Fruit fly (Drosophila melanogaster) S2 (cell line): ENCODE data around the gene Fkbp39.

Experiments used
- CG8478 ChIP-seq: fragments of >200 bp; optimal IDR thresholded peaks from 2 replicates; lab custom pipeline; 2018
- CTCF ChIP-seq, 2 experiments: fragments of >200 bp; optimal IDR thresholded peaks; 2 replicates each; lab custom pipeline; 2018

Gene Fkbp39

dm6 chr3R:15310695-15311094 is 22.2 kb downstream of the Fkbp39 start:
- TF ChIP-seq CTCF (optimal IDR thresholded peaks at IDR 0.05; lab: Kevin White, UChicago) = no peak
- no peak for TF ChIP-seq CG8478 (lab: Kevin White, UChicago)

- TF ChIP-seq CTCF (optimal IDR thresholded peaks at IDR 0.05; lab: Kevin White, UChicago) = no peak
- TF ChIP-seq CG8478 (lab: Kevin White, UChicago) = no peak
Measured at dm6 chr3R:15309924-15310323, 23.0 kb downstream of the Fkbp39 start, which contains the start of gene Tm2. Gene Tm2 (plus strand): TSS chr3R:15310193.

- TF ChIP-seq CTCF (optimal IDR thresholded peaks at IDR 0.05; lab: Kevin White, UChicago) = no peak
- TF ChIP-seq CG8478 (lab: Kevin White, UChicago) = no peak
Measured at dm6 chr3R:15305246-15305645, 27.7 kb downstream of the Fkbp39 start.

- TF ChIP-seq CTCF (optimal IDR thresholded peaks at IDR 0.05; lab: Kevin White, UChicago) = no peak
- TF ChIP-seq CG8478 (lab: Kevin White, UChicago) = no peak
Measured at dm6 chr3R:15297904-15298303, 35.0 kb downstream of the Fkbp39 start.

- TF ChIP-seq CG8478 (lab: Kevin White, UChicago) (no peak), CTCF (optimal IDR thresholded peaks at IDR 0.05; lab: Kevin White, UChicago) (no peak)
Measured at dm6 chr3R:15293878-15294350, 39.0 kb downstream of the Fkbp39 start.

- no peak for TF ChIP-seq CG8478 (lab: Kevin White, UChicago)
- TF ChIP-seq CTCF (optimal IDR thresholded peaks at IDR 0.05; lab: Kevin White, UChicago) = no peak
Measured at dm6 chr3R:15293005-15293877, 39.7 kb downstream of the Fkbp39 start.

- TF ChIP-seq CG8478 (lab: Kevin White, UChicago) (no peak), CTCF (optimal IDR thresholded peaks at IDR 0.05; lab: Kevin White, UChicago) (no peak)
Measured at dm6 chr3R:15292241-15293004, 40.5 kb downstream of the Fkbp39 start.

- TF ChIP-seq CTCF (optimal IDR thresholded peaks at IDR 0.05; lab: Kevin White, UChicago) (no peak), CG8478 (lab: Kevin White, UChicago) (no peak)
Measured at dm6 chr3R:15291551-15292223, 41.2 kb downstream of the Fkbp39 start.

dm6 chr3R:15290642-15291118 is 42.3 kb downstream of the Fkbp39 start, which contains the start of gene CG45218:
Gene CG45218 (minus strand): TSS chr3R:15290799.
- TF ChIP-seq CG8478 (lab: Kevin White, UChicago) (no peak), CTCF (optimal IDR thresholded peaks at IDR 0.05; lab: Kevin White, UChicago) (no peak)

- no peak for TF ChIP-seq CTCF (optimal IDR thresholded peaks at IDR 0.05; lab: Kevin White, UChicago)
- no peak for TF ChIP-seq CG8478 (lab: Kevin White, UChicago)
Measured at dm6 chr3R:15289828-15290641, 42.9 kb downstream of the Fkbp39 start.

dm6 chr3R:15288802-15289201 is 44.1 kb downstream of the Fkbp39 start:
- TF ChIP-seq CTCF (optimal IDR thresholded peaks at IDR 0.05; lab: Kevin White, UChicago) (no peak), CG8478 (lab: Kevin White, UChicago) (no peak)

- TF ChIP-seq CTCF (optimal IDR thresholded peaks at IDR 0.05; lab: Kevin White, UChicago) = peak; percentile 51 to 64
- no peak for TF ChIP-seq CG8478 (lab: Kevin White, UChicago)
Measured at dm6 chr3R:15287763-15288162, 45.2 kb downstream of the Fkbp39 start.

- TF ChIP-seq CG8478 (lab: Kevin White, UChicago) = no peak
Measured at dm6 chr3R:15286693-15287041, 46.3 kb downstream of the Fkbp39 start.
